Worm (Caenorhabditis elegans) whole organism, L4 larva: Measurements from ENCODE around the gene F19G12.8.
A peak's percentile ranks its signal among the peaks of the same experiment; 100 is the strongest.

Source experiments
- D1046.2 ChIP-seq: fragments of 200-800 bp; sonication (Bioruptor generic); IDR thresholded peaks from 2 replicates; pipeline ENCODE4 v1.3.6; 2022; ENCODE audit warnings: missing genetic modification characterization, missing compliant biosample characterization
- F37D6.2 ChIP-seq: sonication (generic microtip); optimal IDR thresholded peaks from 2 replicates; lab custom pipeline; 2016; ENCODE audit warnings: mild to moderate bottlenecking, missing genetic modification characterization, missing compliant biosample characterization
- Y105C5A.15 ChIP-seq: fragments of 200-800 bp; sonication (Bioruptor generic); IDR thresholded peaks from 2 replicates; pipeline ENCODE4 v1.3.6; 2022; ENCODE audit warnings: missing genetic modification characterization, missing compliant biosample characterization
- Y48G9A.11 ChIP-seq: fragments of 200-800 bp; sonication (Bioruptor generic); IDR thresholded peaks from 2 replicates; pipeline ENCODE4 v1.3.6; 2022; ENCODE audit warnings: missing genetic modification reagents, missing genetic modification characterization, missing compliant biosample characterization
- Y5F2A.4 ChIP-seq: fragments of 200-800 bp; sonication (Bioruptor generic); optimal IDR thresholded peaks from 2 replicates; lab custom pipeline; 2018; ENCODE audit warnings: mild to moderate bottlenecking, missing genetic modification characterization, missing compliant biosample characterization
- Y75B8A.6 ChIP-seq: fragments of 200-800 bp; sonication (Bioruptor generic); IDR thresholded peaks from 2 replicates; pipeline ENCODE4 v1.3.6; 2022; ENCODE audit warnings: missing genetic modification reagents, missing genetic modification characterization, missing compliant biosample characterization
- ZK546.5 ChIP-seq, 2 experiments: sonication (generic microtip); optimal IDR thresholded peaks; 2 replicates each; lab custom pipeline; 2017; ENCODE audit warnings: missing biosample characterization in 2 of 2, missing genetic modification characterization in 2 of 2
- ama-1 ChIP-seq: fragments of 150-350 bp; optimal IDR thresholded peaks from 2 replicates; lab custom pipeline; 2014; ENCODE audit warnings: inconsistent platforms, mixed read lengths
- ceh-32 ChIP-seq: sonication (generic microtip); optimal IDR thresholded peaks from 2 replicates; lab custom pipeline; 2016; ENCODE audit warnings: mild to moderate bottlenecking, missing genetic modification characterization, missing compliant biosample characterization; ENCODE audit not compliant: poor library complexity
- cey-2 ChIP-seq: sonication (generic microtip); optimal IDR thresholded peaks from 3 replicates; lab custom pipeline; 2017; ENCODE audit warnings: missing genetic modification characterization, mild to moderate bottlenecking, missing compliant biosample characterization, antibody characterized with exemption, borderline replicate concordance; ENCODE audit not compliant: insufficient read depth
- ctbp-1 ChIP-seq: fragments of 200-800 bp; sonication (Bioruptor generic); IDR thresholded peaks from 2 replicates; pipeline ENCODE4 v1.3.6; 2022; ENCODE audit warnings: missing genetic modification reagents, missing genetic modification characterization, missing compliant biosample characterization
- duxl-1 ChIP-seq: sonication (generic microtip); optimal IDR thresholded peaks from 2 replicates; lab custom pipeline; 2016; ENCODE audit warnings: mild to moderate bottlenecking, missing genetic modification characterization, moderate library complexity, missing compliant biosample characterization; ENCODE audit not compliant: poor library complexity
- fkh-10 ChIP-seq: fragments of 150-350 bp; optimal IDR thresholded peaks from 2 replicates; lab custom pipeline; 2014; ENCODE audit warnings: missing biosample characterization, missing genetic modification reagents, missing genetic modification characterization
- fos-1 ChIP-seq: fragments of 150-350 bp; optimal IDR thresholded peaks from 2 replicates; lab custom pipeline; 2014; ENCODE audit warnings: missing biosample characterization, missing genetic modification characterization
- hif-1 ChIP-seq, 2 experiments: sonication (generic microtip); optimal IDR thresholded peaks; 2 replicates each; lab custom pipeline; 2016 to 2017; ENCODE audit warnings: missing compliant biosample characterization in 2 of 2, missing genetic modification characterization in 2 of 2, missing genetic modification reagents in 2 of 2, missing genotype in 2 of 2, mild to moderate bottlenecking in 1 of 2
- hlh-11 ChIP-seq: fragments of 200-800 bp; sonication (Bioruptor generic); optimal IDR thresholded peaks from 2 replicates; lab custom pipeline; 2018; ENCODE audit warnings: mild to moderate bottlenecking, missing genetic modification characterization, missing compliant biosample characterization
- hlh-30 ChIP-seq: sonication (generic microtip); optimal IDR thresholded peaks from 2 replicates; lab custom pipeline; 2017; ENCODE audit warnings: antibody characterized with exemption, mild to moderate bottlenecking, missing genetic modification characterization, missing compliant biosample characterization; ENCODE audit not compliant: insufficient read depth
- hmg-1.1 ChIP-seq: fragments of 200-800 bp; sonication (Bioruptor generic); IDR thresholded peaks from 2 replicates; pipeline ENCODE4 v1.3.6; 2022; ENCODE audit warnings: missing genetic modification reagents, missing genetic modification characterization, missing compliant biosample characterization
- jun-1 ChIP-seq: fragments of 150-350 bp; optimal IDR thresholded peaks from 2 replicates; lab custom pipeline; 2014; ENCODE audit warnings: missing biosample characterization, missing genetic modification reagents, missing genetic modification characterization
- lin-1 ChIP-seq: fragments of 200-800 bp; sonication (Bioruptor generic); IDR thresholded peaks from 2 replicates; pipeline ENCODE4 v1.3.6; 2022; ENCODE audit warnings: missing genetic modification reagents, missing genetic modification characterization, missing compliant biosample characterization
- lin-38 ChIP-seq: fragments of 200-800 bp; sonication (Bioruptor generic); IDR thresholded peaks from 2 replicates; pipeline ENCODE4 v1.3.6; 2022; ENCODE audit warnings: missing genetic modification reagents, missing genetic modification characterization, missing compliant biosample characterization
- madf-9 ChIP-seq: fragments of 200-800 bp; sonication (Bioruptor generic); conservative IDR thresholded peaks from 2 replicates; pipeline ENCODE4 v1.3.6; 2022; ENCODE audit warnings: missing genetic modification reagents, missing genetic modification characterization, missing compliant biosample characterization
- mep-1 ChIP-seq: fragments of 150-350 bp; sonication (generic microtip); optimal IDR thresholded peaks from 3 replicates; lab custom pipeline; 2014; ENCODE audit warnings: missing biosample characterization, missing genetic modification characterization
- mes-2 ChIP-seq: sonication (generic microtip); optimal IDR thresholded peaks from 2 replicates; lab custom pipeline; 2016; ENCODE audit warnings: missing genotype, mild to moderate bottlenecking, missing genetic modification characterization, missing compliant biosample characterization; ENCODE audit not compliant: poor library complexity, severe bottlenecking
- nhr-10 ChIP-seq: fragments of 150-350 bp; optimal IDR thresholded peaks from 2 replicates; lab custom pipeline; 2014; ENCODE audit warnings: missing biosample characterization, missing genetic modification characterization
- nhr-102 ChIP-seq: sonication (generic microtip); optimal IDR thresholded peaks from 2 replicates; lab custom pipeline; 2016; ENCODE audit warnings: mild to moderate bottlenecking, missing genetic modification characterization, moderate library complexity, missing compliant biosample characterization
- nhr-11 ChIP-seq: fragments of 150-350 bp; optimal IDR thresholded peaks from 2 replicates; lab custom pipeline; 2014; ENCODE audit warnings: missing biosample characterization, missing genetic modification characterization
- nhr-111 ChIP-seq: fragments of 200-800 bp; sonication (Bioruptor generic); optimal IDR thresholded peaks from 2 replicates; lab custom pipeline; 2018; ENCODE audit warnings: mild to moderate bottlenecking, missing genetic modification characterization, missing compliant biosample characterization
- nhr-237 ChIP-seq: sonication (generic microtip); optimal IDR thresholded peaks from 2 replicates; lab custom pipeline; 2017; ENCODE audit warnings: missing biosample characterization, missing genetic modification characterization
- nhr-42 ChIP-seq: fragments of 200-800 bp; sonication (Bioruptor generic); IDR thresholded peaks from 2 replicates; pipeline ENCODE4 v1.3.6; 2022; ENCODE audit warnings: missing genetic modification characterization, missing compliant biosample characterization
- pha-4 ChIP-seq, 2 experiments: fragments of 150-350 bp in 1 of 2; fragments of 200-800 bp in 1 of 2; sonication (Bioruptor generic) in 1 of 2; IDR thresholded peaks in 1 of 2; optimal IDR thresholded peaks in 1 of 2; 2 replicates each; pipeline versions ENCODE4 v1.3.6 to Lab custom; 2014 to 2022; ENCODE audit warnings: missing genetic modification characterization in 2 of 2, missing genetic modification reagents in 2 of 2, missing biosample characterization in 1 of 2, missing compliant biosample characterization in 1 of 2
- php-3 ChIP-seq: fragments of 200-800 bp; sonication (Bioruptor generic); IDR thresholded peaks from 2 replicates; pipeline ENCODE4 v1.3.6; 2022; ENCODE audit warnings: missing genetic modification reagents, missing genetic modification characterization, missing compliant biosample characterization
- saeg-2 ChIP-seq: fragments of 200-800 bp; sonication (Bioruptor generic); IDR thresholded peaks from 2 replicates; pipeline ENCODE4 v1.3.6; 2022; ENCODE audit warnings: missing genetic modification reagents, missing genetic modification characterization, missing compliant biosample characterization
- snpc-4 ChIP-seq: fragments of 150-350 bp; optimal IDR thresholded peaks from 2 replicates; lab custom pipeline; 2014; ENCODE audit warnings: missing biosample characterization, missing genetic modification characterization
- unc-39 ChIP-seq: sonication (generic microtip); optimal IDR thresholded peaks from 2 replicates; lab custom pipeline; 2017; ENCODE audit warnings: missing biosample characterization, missing genetic modification characterization
- unc-62 ChIP-seq, 3 experiments: fragments of 150-350 bp in 1 of 3; sonication (generic microtip); optimal IDR thresholded peaks in 2 of 3; peaks in 1 of 3; 1 replicate in 1 of 3; 2 replicates in 2 of 3; lab custom pipeline; 2014 to 2017; ENCODE audit warnings: missing biosample characterization in 3 of 3, missing genetic modification characterization in 3 of 3, missing genetic modification reagents in 3 of 3, missing genotype in 1 of 3
- zip-11 ChIP-seq: fragments of 200-800 bp; sonication (Bioruptor generic); IDR thresholded peaks from 2 replicates; pipeline ENCODE4 v1.3.6; 2022; ENCODE audit warnings: missing genetic modification characterization, missing compliant biosample characterization
- ztf-7 ChIP-seq: fragments of 150-350 bp; optimal IDR thresholded peaks from 2 replicates; lab custom pipeline; 2014; ENCODE audit warnings: missing biosample characterization, missing genetic modification characterization

The F19G12.8 gene

DNA sequence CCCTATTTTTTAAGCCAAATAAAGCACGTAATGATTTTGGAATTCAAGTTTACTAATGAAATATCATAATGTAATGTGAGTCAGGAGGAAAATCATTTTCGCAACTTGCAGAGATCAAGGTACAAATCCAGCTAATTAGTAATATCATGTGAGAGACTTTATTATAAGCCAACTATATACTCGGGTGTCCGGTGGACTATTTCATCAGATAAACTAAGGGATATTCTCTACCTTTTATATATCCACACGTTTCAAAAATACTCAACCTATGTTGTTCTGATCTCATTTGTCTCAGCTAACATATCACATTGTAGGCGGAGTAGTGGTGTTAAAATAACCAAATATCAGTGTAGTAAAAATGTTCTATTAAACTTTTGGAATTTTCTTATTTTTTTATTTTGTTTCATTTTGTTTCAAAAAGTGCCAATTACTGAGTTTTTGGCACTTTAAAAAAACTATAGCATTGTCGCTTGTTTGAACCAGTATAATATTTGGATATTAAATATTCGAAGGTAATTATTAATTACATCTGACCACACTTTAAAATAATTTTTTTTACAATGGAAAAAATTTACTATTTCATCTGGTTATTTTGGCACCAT is 27.6 kb upstream of the F19G12.8 start (continued):
- peak; percentile 90 for TF ChIP-seq ctbp-1 (GFP tag; lab: Robert Waterston, UW)
- peak; percentile 87 for TF ChIP-seq php-3 (GFP tag; lab: Robert Waterston, UW)
- no peak for TF ChIP-seq nhr-111 (GFP tag; lab: Kevin White, UChicago)
- TF ChIP-seq ama-1 (lab: Kevin White, UChicago), result no peak
- TF ChIP-seq pha-4 (GFP tag; IDR thresholded peaks at IDR 0.05; lab: Robert Waterston, UW), result peak; percentile 79
- TF ChIP-seq pha-4 (tag; optimal IDR thresholded peaks at IDR 0.05; lab: Kevin White, UChicago), result no peak
- peak; percentile 77 for TF ChIP-seq ceh-32 (tag; lab: Kevin White, UChicago)
- TF ChIP-seq nhr-42 (GFP tag; lab: Robert Waterston, UW), result peak; percentile 96
- TF ChIP-seq Y105C5A.15 (GFP tag; lab: Robert Waterston, UW), result 0 out of 2 replicates have a peak, but pooled peaks have one; percentile 66
- no peak for TF ChIP-seq snpc-4
- TF ChIP-seq ZK546.5 (tag; optimal IDR thresholded peaks at IDR 0.05; lab: Kevin White, UChicago), result peak in 1 of 2 experiments; percentile 55
- peak; percentile 64; the same call in 1 of the 2 replicates for TF ChIP-seq lin-1
- peak; percentile 95 for TF ChIP-seq jun-1 (tag; lab: Kevin White, UChicago)
- TF ChIP-seq Y48G9A.11 (GFP tag; lab: Robert Waterston, UW), result 0 out of 2 replicates have a peak, but pooled peaks have one; percentile 29
- TF ChIP-seq unc-62 (GFP tag; optimal IDR thresholded peaks at IDR 0.05 in 1 of 2; lab: Kevin White, UChicago), result peak; percentile 70 to 97
- TF ChIP-seq unc-62 (tag; optimal IDR thresholded peaks at IDR 0.05; lab: Kevin White, UChicago), result peak; percentile 36
- peak; percentile 61 for TF ChIP-seq Y5F2A.4 (GFP tag; lab: Kevin White, UChicago)
- peak; percentile 97 for TF ChIP-seq duxl-1 (tag; lab: Kevin White, UChicago)
- TF ChIP-seq lin-38, result peak; percentile 72
- peak; percentile 98 for TF ChIP-seq nhr-102
- TF ChIP-seq unc-39 (tag; lab: Kevin White, UChicago), result no peak
- peak; percentile 93 for TF ChIP-seq ztf-7 (tag; lab: Kevin White, UChicago)
- TF ChIP-seq Y75B8A.6 (GFP tag; lab: Robert Waterston, UW), result no peak
- TF ChIP-seq hif-1 (tag; optimal IDR thresholded peaks at IDR 0.05; lab: Kevin White, UChicago), result peak; percentile 49 to 54
- TF ChIP-seq nhr-11 (tag; lab: Kevin White, UChicago), result peak; percentile 94

DNA sequence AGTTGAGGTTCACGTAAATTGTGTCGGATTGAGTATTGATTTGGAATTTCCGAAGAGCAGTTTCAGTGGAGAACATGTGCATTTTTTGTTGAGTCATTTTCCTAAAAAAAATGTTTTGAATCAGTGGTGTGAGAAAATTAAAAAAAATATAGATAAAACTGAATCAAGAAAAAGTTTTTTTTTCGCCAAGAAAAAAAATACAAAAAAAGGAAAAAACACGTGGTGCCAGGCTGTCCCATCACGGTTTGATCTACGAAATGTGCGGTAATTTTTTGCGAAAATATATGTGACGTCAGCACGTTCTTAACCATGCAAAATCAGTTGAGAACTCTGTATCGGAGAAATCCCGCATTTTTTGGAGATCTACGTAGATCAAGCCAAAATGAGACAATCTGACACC is 23.2 kb upstream of the F19G12.8 start, which contains the start of gene F56C3.9:
Gene F56C3.9 (minus strand): TSS at position 101 of the 400 bp plus-strand sequence.
- TF ChIP-seq lin-1 (no peak), F37D6.2 (no peak), mep-1 (no peak), hif-1 (tag; optimal IDR thresholded peaks at IDR 0.05; lab: Kevin White, UChicago) (no peak), saeg-2 (GFP tag; lab: Robert Waterston, UW) (no peak), nhr-42 (GFP tag; lab: Robert Waterston, UW) (no peak), fkh-10 (GFP tag; lab: Kevin White, UChicago) (no peak), Y48G9A.11 (GFP tag; lab: Robert Waterston, UW) (no peak), php-3 (GFP tag; lab: Robert Waterston, UW) (no peak), cey-2 (no peak), nhr-237 (tag; lab: Kevin White, UChicago) (no peak), fos-1 (tag; lab: Kevin White, UChicago) (no peak), hmg-1.1 (GFP tag; lab: Robert Waterston, UW) (no peak), D1046.2 (GFP tag; lab: Robert Waterston, UW) (no peak), madf-9 (GFP tag; lab: Robert Waterston, UW) (no peak), nhr-10 (tag; lab: Kevin White, UChicago) (no peak), nhr-111 (GFP tag; lab: Kevin White, UChicago) (no peak)

ce11 chrX:1394437-1394836 is 22.7 kb upstream of the F19G12.8 start:
- TF ChIP-seq mes-2 (tag; lab: Kevin White, UChicago), result no peak
- TF ChIP-seq hlh-11 (tag; lab: Kevin White, UChicago), result peak; percentile 0
- no peak for TF ChIP-seq ceh-32 (tag; lab: Kevin White, UChicago)
- peak; percentile 72; the same call in 1 of the 2 replicates for TF ChIP-seq zip-11
- TF ChIP-seq hlh-30 (tag; lab: Kevin White, UChicago), result peak; percentile 32
- peak; percentile 86 for TF ChIP-seq ztf-7 (tag; lab: Kevin White, UChicago)
- TF ChIP-seq Y5F2A.4 (GFP tag; lab: Kevin White, UChicago), result no peak
- TF ChIP-seq, all 104 proteins: peak for 4
